Worm (Caenorhabditis elegans) whole organism, L1 larva: ENCODE measurements around the gene ced-7.

Experiments used
- C16A3.4 ChIP-seq: fragments of 150-350 bp; optimal IDR thresholded peaks from 2 replicates; lab custom pipeline; 2014; ENCODE audit warnings: missing biosample characterization, missing genetic modification characterization
- C34B4.2 ChIP-seq: sonication (generic microtip); optimal IDR thresholded peaks from 2 replicates; lab custom pipeline; 2017; ENCODE audit warnings: mild to moderate bottlenecking, missing genetic modification characterization, missing compliant biosample characterization
- F16B12.6 ChIP-seq: fragments of 150-350 bp; optimal IDR thresholded peaks from 2 replicates; lab custom pipeline; 2014; ENCODE audit warnings: missing biosample characterization, missing genetic modification characterization
- aha-1 ChIP-seq: fragments of 150-350 bp; optimal IDR thresholded peaks from 2 replicates; lab custom pipeline; 2014; ENCODE audit warnings: missing biosample characterization, missing genetic modification characterization
- alr-1 ChIP-seq: fragments of 200-800 bp; sonication (Bioruptor generic); optimal IDR thresholded peaks from 2 replicates; lab custom pipeline; 2018; ENCODE audit warnings: borderline replicate concordance, mild to moderate bottlenecking, missing genetic modification characterization, missing compliant biosample characterization
- ama-1 ChIP-seq: fragments of 150-350 bp; optimal IDR thresholded peaks from 2 replicates; lab custom pipeline; 2014
- ceh-63 ChIP-seq: fragments of 200-800 bp; sonication (Bioruptor generic); optimal IDR thresholded peaks from 2 replicates; lab custom pipeline; 2018; ENCODE audit warnings: mild to moderate bottlenecking, missing genetic modification characterization, missing compliant biosample characterization
- ceh-82 ChIP-seq, 3 experiments: fragments of 150-350 bp in 1 of 3; sonication (generic microtip) in 2 of 3; optimal IDR thresholded peaks; 2 replicates each; lab custom pipeline; 2014 to 2017; ENCODE audit warnings: missing biosample characterization in 3 of 3, missing genetic modification characterization in 3 of 3
- ceh-90 ChIP-seq: sonication (generic microtip); optimal IDR thresholded peaks from 2 replicates; lab custom pipeline; 2016; ENCODE audit warnings: missing genetic modification characterization, missing compliant biosample characterization
- ces-1 ChIP-seq: fragments of 150-350 bp; optimal IDR thresholded peaks from 2 replicates; lab custom pipeline; 2014; ENCODE audit warnings: missing biosample characterization, missing genetic modification reagents, missing genetic modification characterization
- dpl-1 ChIP-seq, 3 experiments: fragments of 150-350 bp in 2 of 3; sonication (generic microtip) in 1 of 3; optimal IDR thresholded peaks; 2 replicates each; lab custom pipeline; 2014 to 2017; ENCODE audit warnings: missing biosample characterization in 3 of 3, missing genetic modification characterization in 3 of 3, missing genetic modification reagents in 3 of 3
- dsc-1 ChIP-seq: sonication (generic microtip); optimal IDR thresholded peaks from 2 replicates; lab custom pipeline; 2016; ENCODE audit warnings: mild to moderate bottlenecking, missing genetic modification characterization, missing compliant biosample characterization
- efl-1 ChIP-seq, 4 experiments: fragments of 150-350 bp; optimal IDR thresholded peaks in 3 of 4; peaks in 1 of 4; 1 replicate in 1 of 4; 2 replicates in 3 of 4; lab custom pipeline; 2014; ENCODE audit warnings: missing biosample characterization in 2 of 4, missing genetic modification characterization in 2 of 4, missing genetic modification reagents in 2 of 4
- elt-2 ChIP-seq: sonication (generic microtip); optimal IDR thresholded peaks from 2 replicates; lab custom pipeline; 2016; ENCODE audit warnings: missing genetic modification characterization, mild to moderate bottlenecking, inconsistent platforms, missing compliant biosample characterization, missing genetic modification reagents
- fkh-10 ChIP-seq: sonication (generic microtip); optimal IDR thresholded peaks from 2 replicates; lab custom pipeline; 2017; ENCODE audit warnings: missing biosample characterization, missing genetic modification reagents, missing genetic modification characterization
- grh-1 ChIP-seq: fragments of 200-800 bp; sonication (Bioruptor generic); IDR thresholded peaks from 2 replicates; pipeline ENCODE4 v1.3.6; 2022; ENCODE audit warnings: missing genetic modification reagents, missing genetic modification characterization, missing compliant biosample characterization
- lin-14 ChIP-seq: fragments of 200-800 bp; sonication (Bioruptor generic); optimal IDR thresholded peaks from 2 replicates; lab custom pipeline; 2018; ENCODE audit warnings: mild to moderate bottlenecking, missing genetic modification characterization, moderate library complexity, missing compliant biosample characterization
- lsy-2 ChIP-seq, 2 experiments: fragments of 150-350 bp; optimal IDR thresholded peaks; 2 replicates each; lab custom pipeline; 2014; ENCODE audit warnings: missing biosample characterization in 2 of 2, missing genetic modification characterization in 2 of 2
- mab-9 ChIP-seq: fragments of 200-800 bp; sonication (Bioruptor generic); IDR thresholded peaks from 2 replicates; pipeline ENCODE4 v1.3.6; 2022; ENCODE audit warnings: missing genetic modification reagents, missing genetic modification characterization, missing compliant biosample characterization
- mef-2 ChIP-seq: fragments of 150-350 bp; optimal IDR thresholded peaks from 2 replicates; lab custom pipeline; 2014; ENCODE audit warnings: missing biosample characterization, missing genetic modification characterization
- nhr-19 ChIP-seq: fragments of 200-800 bp; sonication (Bioruptor generic); conservative IDR thresholded peaks from 2 replicates; pipeline ENCODE4 v1.3.6; 2022; ENCODE audit warnings: missing genetic modification characterization, missing compliant biosample characterization
- nhr-20 ChIP-seq: sonication (generic microtip); optimal IDR thresholded peaks from 2 replicates; lab custom pipeline; 2016; ENCODE audit warnings: mild to moderate bottlenecking, missing genetic modification characterization, missing compliant biosample characterization
- nhr-28 ChIP-seq: fragments of 150-350 bp; optimal IDR thresholded peaks from 2 replicates; lab custom pipeline; 2014; ENCODE audit warnings: missing biosample characterization, missing genetic modification characterization
- nhr-47 ChIP-seq: sonication (generic microtip); optimal IDR thresholded peaks from 2 replicates; lab custom pipeline; 2016; ENCODE audit warnings: mild to moderate bottlenecking, missing genetic modification characterization, moderate library complexity, missing compliant biosample characterization
- nhr-71 ChIP-seq: sonication (generic microtip); optimal IDR thresholded peaks from 2 replicates; lab custom pipeline; 2016; ENCODE audit warnings: mild to moderate bottlenecking, missing genetic modification characterization, moderate library complexity, missing compliant biosample characterization
- nhr-76 ChIP-seq: sonication (generic microtip); optimal IDR thresholded peaks from 2 replicates; lab custom pipeline; 2017; ENCODE audit warnings: missing biosample characterization, missing genetic modification characterization
- nhr-77 ChIP-seq: fragments of 150-350 bp; optimal IDR thresholded peaks from 2 replicates; lab custom pipeline; 2014; ENCODE audit warnings: missing biosample characterization, missing genetic modification characterization
- nhr-85 ChIP-seq: sonication (generic microtip); peaks from one replicate; lab custom pipeline; 2016; ENCODE audit warnings: missing genetic modification characterization, inconsistent platforms, missing compliant biosample characterization
- nhr-90 ChIP-seq: sonication (generic microtip); optimal IDR thresholded peaks from 2 replicates; lab custom pipeline; 2016; ENCODE audit warnings: mild to moderate bottlenecking, missing genetic modification characterization, missing compliant biosample characterization; ENCODE audit not compliant: poor library complexity
- pag-3 ChIP-seq: sonication (generic microtip); optimal IDR thresholded peaks from 2 replicates; lab custom pipeline; 2017; ENCODE audit warnings: missing genetic modification characterization, mild to moderate bottlenecking, missing compliant biosample characterization, antibody characterized with exemption, borderline replicate concordance; ENCODE audit not compliant: insufficient read depth
- pqm-1 ChIP-seq: sonication (generic microtip); optimal IDR thresholded peaks from 3 replicates; lab custom pipeline; 2017; ENCODE audit warnings: missing biosample characterization, missing genetic modification characterization
- rnt-1 ChIP-seq: sonication (generic microtip); optimal IDR thresholded peaks from 2 replicates; lab custom pipeline; 2016; ENCODE audit warnings: mild to moderate bottlenecking, missing genetic modification characterization, moderate library complexity, missing compliant biosample characterization
- snpc-4 ChIP-seq: fragments of 150-350 bp; optimal IDR thresholded peaks from 2 replicates; lab custom pipeline; 2014; ENCODE audit warnings: missing biosample characterization, missing genetic modification characterization
- snu-23 ChIP-seq: sonication (generic microtip); optimal IDR thresholded peaks from 2 replicates; lab custom pipeline; 2016; ENCODE audit warnings: missing genetic modification characterization, missing compliant biosample characterization
- unc-62 ChIP-seq: fragments of 150-350 bp; optimal IDR thresholded peaks from 2 replicates; lab custom pipeline; 2014; ENCODE audit warnings: missing biosample characterization, missing genetic modification reagents, missing genetic modification characterization
- vab-15 ChIP-seq: sonication (generic microtip); optimal IDR thresholded peaks from 2 replicates; lab custom pipeline; 2017; ENCODE audit warnings: missing genotype, mild to moderate bottlenecking, missing genetic modification characterization, missing compliant biosample characterization
- xbp-1 ChIP-seq: sonication (generic microtip); optimal IDR thresholded peaks from 2 replicates; lab custom pipeline; 2016; ENCODE audit warnings: missing genetic modification characterization, missing compliant biosample characterization

The ced-7 gene

DNA sequence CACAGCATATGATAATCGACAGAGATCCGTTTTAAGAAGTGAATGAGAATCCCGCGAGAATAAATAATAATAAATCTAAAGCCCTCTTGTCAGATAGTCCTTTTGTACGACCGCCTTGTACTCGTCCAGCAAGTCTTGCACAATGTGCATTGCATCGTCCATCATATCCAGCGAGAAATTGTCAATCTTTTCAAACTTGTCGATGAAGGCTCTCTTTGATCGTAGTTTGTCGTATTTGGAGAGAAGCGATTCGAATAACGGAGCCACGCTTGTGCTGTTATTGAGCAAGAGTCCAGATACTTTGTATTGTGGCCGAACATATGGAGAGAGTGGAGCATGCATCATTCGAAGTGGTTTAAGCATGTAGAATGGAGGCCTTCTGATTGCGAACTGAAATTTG, 46.7 kb upstream of the ced-7 start:
- TF ChIP-seq rnt-1 (tag; lab: Kevin White, UChicago) (peak; percentile 19), fkh-10 (GFP tag; lab: Kevin White, UChicago) (no peak)
- TF ChIP-seq, all 84 proteins: peak for 1

ce11 chrIII:9623460-9623859, 43.6 kb upstream of the ced-7 start:
- TF ChIP-seq mef-2 (tag; lab: Kevin White, UChicago) (no peak), ceh-63 (GFP tag; lab: Kevin White, UChicago) (peak; percentile 43)

- TF ChIP-seq C34B4.2 (no peak), unc-62 (no peak), dsc-1 (tag; lab: Kevin White, UChicago) (no peak), nhr-77 (tag; lab: Kevin White, UChicago) (no peak), xbp-1 (no peak), ama-1 (lab: Kevin White, UChicago) (no peak), fkh-10 (GFP tag; lab: Kevin White, UChicago) (no peak), pqm-1 (tag; lab: Kevin White, UChicago) (peak; percentile 83), efl-1 (optimal IDR thresholded peaks at IDR 0.05; lab: Kevin White, UChicago) (no peak), efl-1 (GFP tag; optimal IDR thresholded peaks at IDR 0.05 in 1 of 2; lab: Kevin White, UChicago) (peak in 1 of 2 experiments; percentile 90), lin-14 (GFP tag; lab: Kevin White, UChicago) (peak; percentile 33), nhr-90 (tag; lab: Kevin White, UChicago) (no peak), rnt-1 (tag; lab: Kevin White, UChicago) (peak; percentile 33), nhr-76 (tag; lab: Kevin White, UChicago) (no peak), nhr-20 (tag; lab: Kevin White, UChicago) (no peak), aha-1 (tag; lab: Kevin White, UChicago) (no peak), alr-1 (tag; lab: Kevin White, UChicago) (no peak), grh-1 (GFP tag; lab: Robert Waterston, UW) (no peak), elt-2 (tag; lab: Kevin White, UChicago) (peak; percentile 77), dpl-1 (GFP tag; optimal IDR thresholded peaks at IDR 0.05; lab: Kevin White, UChicago) (peak in 1 of 3 experiments; percentile 1), nhr-85 (tag; lab: Kevin White, UChicago) (peak; percentile 60), lsy-2 (tag; optimal IDR thresholded peaks at IDR 0.05; lab: Kevin White, UChicago) (peak in 1 of 2 experiments; percentile 27), vab-15 (tag; lab: Kevin White, UChicago) (no peak), nhr-71 (peak; percentile 54), ceh-82 (tag; optimal IDR thresholded peaks at IDR 0.05; lab: Kevin White, UChicago) (no peak), ceh-90 (tag; lab: Kevin White, UChicago) (no peak), snu-23 (GFP tag; lab: Kevin White, UChicago) (peak; percentile 51), F16B12.6 (no peak), pag-3 (tag; lab: Kevin White, UChicago) (no peak), C16A3.4 (tag; lab: Kevin White, UChicago) (no peak), nhr-47 (tag; lab: Kevin White, UChicago) (no peak), nhr-19 (GFP tag; lab: Robert Waterston, UW) (0 out of 2 replicates have a peak, but pooled peaks have one; percentile 1), ces-1 (GFP tag; lab: Kevin White, UChicago) (no peak), mab-9 (GFP tag; lab: Robert Waterston, UW) (no peak), nhr-28 (tag; lab: Kevin White, UChicago) (no peak), mef-2 (tag; lab: Kevin White, UChicago) (no peak), snpc-4 (no peak)
These were observed 42.1 kb upstream of the ced-7 start for ce11 chrIII:9621840-9622525.
